Worm (Caenorhabditis elegans) whole organism, late embryonic: Measurements from ENCODE around the gene hpo-10.

Experiments
- F13H6.1 ChIP-seq: sonication (generic microtip); optimal IDR thresholded peaks from 2 replicates; lab custom pipeline; 2016; ENCODE audit warnings: missing genetic modification characterization, missing compliant biosample characterization
- ceh-30 ChIP-seq: fragments of 150-350 bp; optimal IDR thresholded peaks from 2 replicates; lab custom pipeline; 2014; ENCODE audit warnings: missing biosample characterization, missing genetic modification characterization
- elt-2 ChIP-seq: sonication (generic microtip); optimal IDR thresholded peaks from 2 replicates; lab custom pipeline; 2016; ENCODE audit warnings: missing genetic modification reagents, missing genetic modification characterization, missing compliant biosample characterization
- hlh-13 ChIP-seq: fragments of 200-800 bp; sonication (Bioruptor generic); optimal IDR thresholded peaks from 2 replicates; lab custom pipeline; 2018; ENCODE audit warnings: mild to moderate bottlenecking, missing genetic modification characterization, missing compliant biosample characterization
- hlh-30 ChIP-seq: sonication (generic microtip); optimal IDR thresholded peaks from 2 replicates; lab custom pipeline; 2017; ENCODE audit warnings: antibody characterized with exemption, missing genetic modification characterization, missing compliant biosample characterization; ENCODE audit not compliant: insufficient read depth

- TF ChIP-seq hlh-30 (tag; lab: Kevin White, UChicago) (no peak), F13H6.1 (tag; lab: Kevin White, UChicago) (no peak), hlh-13 (no peak), ceh-30 (no peak), elt-2 (peak; percentile 74)
Observed at ce11 chrIII:5875705-5876104, 3.6 kb upstream of the hpo-10 start.
